Fruit fly (Drosophila melanogaster): ENCODE results near the gene PolG1.

The PolG1 gene

DNA sequence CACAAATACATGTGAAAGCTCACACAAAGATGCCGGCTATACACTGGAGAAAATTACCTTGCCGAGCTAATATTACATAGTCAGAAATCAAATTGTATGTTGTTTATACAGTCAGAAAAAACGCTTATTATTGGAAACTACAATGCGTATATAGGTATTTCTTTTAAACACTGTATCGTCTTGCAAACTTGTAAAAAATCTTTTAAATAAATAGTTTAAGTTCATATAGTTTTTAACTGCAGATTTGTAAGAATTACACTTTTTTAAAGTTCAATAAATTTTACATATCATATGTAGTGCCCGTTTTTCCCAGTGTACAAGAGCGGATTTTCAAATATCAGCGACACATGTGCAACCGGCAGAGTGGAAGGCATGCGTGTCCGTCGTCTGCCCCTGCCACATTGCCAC, 12.2 kb upstream of the PolG1 start (continued):
- TF ChIP-seq ewg (GFP tag; optimal IDR thresholded peaks at IDR 0.05) (peak; percentile 80), pum (GFP tag; optimal IDR thresholded peaks at IDR 0.05) (peak; percentile 77), Xbp1 (GFP tag; optimal IDR thresholded peaks at IDR 0.05) (peak; percentile 90), CG6765 (GFP tag; optimal IDR thresholded peaks at IDR 0.05) (peak; percentile 37), CG13123 (GFP tag; optimal IDR thresholded peaks at IDR 0.05) (peak; percentile 49), CTCF (GFP tag; optimal IDR thresholded peaks at IDR 0.05) (peak; percentile 18), CG13424 (tag; optimal IDR thresholded peaks at IDR 0.05) (peak; percentile 83), bigmax (GFP tag; optimal IDR thresholded peaks at IDR 0.05) (no peak), cato (GFP tag; optimal IDR thresholded peaks at IDR 0.05; ENCODE audit: borderline replicate concordance) (peak; percentile 56), Drgx (GFP tag; IDR thresholded peaks at IDR 0.05) (peak; percentile 85; the same call in 1 of the 2 replicates), zen2 (GFP tag; IDR thresholded peaks at IDR 0.05; ENCODE audit: partially characterized antibody) (no peak), CG13287 (GFP tag; IDR thresholded peaks at IDR 0.05; ENCODE audit: partially characterized antibody) (no peak), Hr78 (GFP tag; optimal IDR thresholded peaks at IDR 0.05) (peak in 1 of 2 experiments; percentile 72), CG7928 (GFP tag; optimal IDR thresholded peaks at IDR 0.05) (peak; percentile 8), CG13624 (GFP tag; optimal IDR thresholded peaks at IDR 0.05) (peak; percentile 75), onecut (GFP tag; IDR thresholded peaks at IDR 0.05) (peak; percentile 73), ranshi (GFP tag; IDR thresholded peaks at IDR 0.05) (peak; percentile 70), Tbp (GFP tag; optimal IDR thresholded peaks at IDR 0.05) (no peak), CG12104 (GFP tag; optimal IDR thresholded peaks at IDR 0.05) (peak; percentile 90), hth (optimal IDR thresholded peaks at IDR 0.05) (no peak), CG9876 (GFP tag; optimal IDR thresholded peaks at IDR 0.05) (no peak), aop (GFP tag; IDR thresholded peaks at IDR 0.05) (no peak), CG10654 (GFP tag; optimal IDR thresholded peaks at IDR 0.05) (peak; percentile 68), Dek (tag; optimal IDR thresholded peaks at IDR 0.05) (peak; percentile 74), da (GFP tag; optimal IDR thresholded peaks at IDR 0.05) (no peak), gsb-n (tag; optimal IDR thresholded peaks at IDR 0.05) (peak; percentile 86), eyg (GFP tag; optimal IDR thresholded peaks at IDR 0.05) (peak; percentile 65), Gug (GFP tag; IDR thresholded peaks at IDR 0.05) (0 out of 4 replicates have a peak, but pooled peaks have one; percentile 26), Camta (GFP tag; optimal IDR thresholded peaks at IDR 0.05) (peak; percentile 91), sob (GFP tag; IDR thresholded peaks at IDR 0.05) (peak; percentile 68), dpn (GFP tag; optimal IDR thresholded peaks at IDR 0.05) (peak; percentile 81 to 83), bowl (GFP tag; IDR thresholded peaks at IDR 0.05) (no peak), dan (GFP tag; IDR thresholded peaks at IDR 0.05) (no peak), z (GFP tag; IDR thresholded peaks at IDR 0.05) (no peak), CG16863 (GFP tag; optimal IDR thresholded peaks at IDR 0.05) (peak; percentile 81), CG12744 (GFP tag; optimal IDR thresholded peaks at IDR 0.05) (peak; percentile 66), ATbp (GFP tag; optimal IDR thresholded peaks at IDR 0.05) (peak; percentile 68), CG4282 (GFP tag; optimal IDR thresholded peaks at IDR 0.05) (no peak), gem (tag; optimal IDR thresholded peaks at IDR 0.05) (peak; percentile 92), tll (GFP tag; optimal IDR thresholded peaks at IDR 0.05) (no peak), jing (GFP tag; optimal IDR thresholded peaks at IDR 0.05) (peak; percentile 47), B-H1 (GFP tag; IDR thresholded peaks at IDR 0.05) (peak; percentile 63), cad (GFP tag; optimal IDR thresholded peaks at IDR 0.05) (no peak), CG4820 (GFP tag; optimal IDR thresholded peaks at IDR 0.05) (peak; percentile 92), fd3F (GFP tag; optimal IDR thresholded peaks at IDR 0.05) (peak; percentile 70), lov (optimal IDR thresholded peaks at IDR 0.05) (no peak), lov (GFP tag; IDR thresholded peaks at IDR 0.05) (no peak), CG13775 (GFP tag; optimal IDR thresholded peaks at IDR 0.05) (peak; percentile 82), mld (GFP tag; IDR thresholded peaks at IDR 0.05; ENCODE audit: partially characterized antibody) (no peak), kay (GFP tag; optimal IDR thresholded peaks at IDR 0.05) (peak; percentile 34), CG7357 (GFP tag; IDR thresholded peaks at IDR 0.05) (peak; percentile 60; the same call in 1 of the 3 replicates), CG17829 (tag; optimal IDR thresholded peaks at IDR 0.05) (peak; percentile 84)

All from whole organism, embryonic.